Fruit fly (Drosophila melanogaster) whole organism, embryonic: ENCODE data around the gene CG43322.

ENCODE experiments used
- Ada2b ChIP-seq: fragments of 200-800 bp; sonication (Bioruptor generic); IDR thresholded peaks from 2 replicates; pipeline ENCODE4 v1.3.6; 2022; ENCODE audit warnings: missing biosample characterization, missing genetic modification characterization
- B-H1 ChIP-seq: fragments of 200-800 bp; sonication (Bioruptor generic); IDR thresholded peaks from 3 replicates; pipeline ENCODE4 v1.3.6; 2022; ENCODE audit warnings: missing biosample characterization, missing genetic modification characterization
- CG10267 ChIP-seq: fragments of 200-800 bp; sonication (Bioruptor generic); optimal IDR thresholded peaks from 2 replicates; lab custom pipeline; 2018; ENCODE audit warnings: missing biosample characterization, mild to moderate bottlenecking, missing genetic modification characterization, moderate library complexity
- CG11398 ChIP-seq: fragments of 200-800 bp; sonication (Bioruptor generic); optimal IDR thresholded peaks from 2 replicates; lab custom pipeline; 2016; ENCODE audit warnings: missing biosample characterization, missing genetic modification characterization
- CG13775 ChIP-seq: fragments of 200-800 bp; sonication (Bioruptor generic); optimal IDR thresholded peaks from 3 replicates; lab custom pipeline; 2017; ENCODE audit warnings: missing biosample characterization, mild to moderate bottlenecking, missing genetic modification characterization
- CG15514 ChIP-seq: fragments of 200-800 bp; sonication (Bioruptor generic); optimal IDR thresholded peaks from 3 replicates; lab custom pipeline; 2017; ENCODE audit warnings: missing biosample characterization, missing genetic modification characterization, mild to moderate bottlenecking, moderate library complexity, missing genetic modification reagents
- CG1602 ChIP-seq: fragments of 200-800 bp; sonication (Bioruptor generic); optimal IDR thresholded peaks from 3 replicates; lab custom pipeline; 2016; ENCODE audit warnings: missing biosample characterization, missing genetic modification characterization
- CG16815 ChIP-seq: fragments of 200-800 bp; sonication (Bioruptor generic); optimal IDR thresholded peaks from 3 replicates; lab custom pipeline; 2017; ENCODE audit warnings: missing biosample characterization, mild to moderate bottlenecking, missing genetic modification characterization
- CG17328 ChIP-seq: fragments of 200-800 bp; sonication (Bioruptor generic); IDR thresholded peaks from 2 replicates; pipeline ENCODE4 v1.3.6; 2022; ENCODE audit warnings: missing biosample characterization, missing genetic modification characterization
- CG18262 ChIP-seq: fragments of 200-800 bp; optimal IDR thresholded peaks from 3 replicates; lab custom pipeline; 2019; ENCODE audit warnings: missing biosample characterization, mild to moderate bottlenecking, missing genetic modification characterization, moderate library complexity
- CG18619 ChIP-seq: fragments of 200-800 bp; sonication (Bioruptor generic); optimal IDR thresholded peaks from 3 replicates; lab custom pipeline; 2017; ENCODE audit warnings: missing biosample characterization, mild to moderate bottlenecking, missing genetic modification characterization
- CG2129 ChIP-seq: fragments of 200-800 bp; sonication (Bioruptor generic); IDR thresholded peaks from 2 replicates; pipeline ENCODE4 v1.3.6; 2022; ENCODE audit warnings: missing biosample characterization, missing genetic modification characterization; ENCODE audit not compliant: partially characterized antibody
- CG2889 ChIP-seq: fragments of 200-800 bp; sonication (Bioruptor generic); IDR thresholded peaks from 3 replicates; pipeline ENCODE4 v1.3.6; 2022; ENCODE audit warnings: missing biosample characterization, missing genetic modification characterization
- CG30403 ChIP-seq: fragments of 200-800 bp; sonication (Bioruptor generic); optimal IDR thresholded peaks from 3 replicates; lab custom pipeline; 2016; ENCODE audit warnings: missing biosample characterization, missing genetic modification characterization
- CG30431 ChIP-seq: fragments of 200-800 bp; sonication (Bioruptor generic); optimal IDR thresholded peaks from 2 replicates; lab custom pipeline; 2017; ENCODE audit warnings: missing biosample characterization, missing genetic modification characterization
- CG31365 ChIP-seq: fragments of 200-800 bp; sonication (Bioruptor generic); optimal IDR thresholded peaks from 2 replicates; lab custom pipeline; 2018; ENCODE audit warnings: missing biosample characterization, mild to moderate bottlenecking, missing genetic modification characterization
- CG31441 ChIP-seq: fragments of 200-800 bp; sonication (Bioruptor generic); IDR thresholded peaks from 2 replicates; pipeline ENCODE4 v1.3.6; 2022; ENCODE audit warnings: missing biosample characterization, missing genetic modification characterization
- CG3847 ChIP-seq: fragments of 200-800 bp; sonication (Bioruptor generic); IDR thresholded peaks from 2 replicates; pipeline ENCODE4 v1.3.6; 2022; ENCODE audit warnings: missing biosample characterization, missing genetic modification characterization
- CG42726 ChIP-seq: fragments of 200-800 bp; sonication (Bioruptor generic); IDR thresholded peaks from 2 replicates; pipeline ENCODE4 v1.3.6; 2022; ENCODE audit warnings: missing biosample characterization, missing genetic modification characterization; ENCODE audit not compliant: partially characterized antibody
- CG6272 ChIP-seq: fragments of 200-800 bp; sonication (Bioruptor generic); IDR thresholded peaks from 2 replicates; pipeline ENCODE4 v1.3.6; 2022; ENCODE audit warnings: missing biosample characterization, missing genetic modification characterization
- CG7786 ChIP-seq: fragments of 200-800 bp; sonication (Bioruptor generic); optimal IDR thresholded peaks from 2 replicates; lab custom pipeline; 2016; ENCODE audit warnings: missing biosample characterization, missing genetic modification characterization
- CG8924 ChIP-seq: fragments of 200-800 bp; optimal IDR thresholded peaks from 3 replicates; lab custom pipeline; 2019; ENCODE audit warnings: missing biosample characterization, mild to moderate bottlenecking, missing genetic modification characterization, moderate library complexity
- CG9215 ChIP-seq: fragments of 200-800 bp; sonication (Bioruptor generic); IDR thresholded peaks from 2 replicates; pipeline ENCODE4 v1.3.6; 2022; ENCODE audit warnings: missing biosample characterization, missing genetic modification characterization
- CHES-1-like ChIP-seq: fragments of 200-800 bp; sonication (Bioruptor generic); optimal IDR thresholded peaks from 2 replicates; lab custom pipeline; 2016; ENCODE audit warnings: missing biosample characterization, missing genetic modification characterization
- Camta ChIP-seq: fragments of 200-800 bp; sonication (Bioruptor generic); optimal IDR thresholded peaks from 2 replicates; lab custom pipeline; 2016; ENCODE audit warnings: missing biosample characterization, missing genetic modification characterization
- CrebB ChIP-seq: fragments of 200-800 bp; sonication (Bioruptor generic); optimal IDR thresholded peaks from 3 replicates; lab custom pipeline; 2018; ENCODE audit warnings: missing biosample characterization, mild to moderate bottlenecking, missing genetic modification characterization
- D ChIP-seq, 2 experiments: fragments of 200-800 bp in 1 of 2; fragments of >200 bp in 1 of 2; sonication (Bioruptor generic) in 1 of 2; optimal IDR thresholded peaks; 2 replicates in 1 of 2; 3 replicates in 1 of 2; lab custom pipeline; 2017; ENCODE audit warnings: mild to moderate bottlenecking in 1 of 2, missing biosample characterization in 1 of 2, missing genetic modification characterization in 1 of 2, missing genetic modification reagents in 1 of 2
- Hand ChIP-seq: fragments of 200-800 bp; sonication (Bioruptor generic); optimal IDR thresholded peaks from 2 replicates; lab custom pipeline; 2017; ENCODE audit warnings: mild to moderate bottlenecking, missing biosample characterization, missing genetic modification reagents, missing genetic modification characterization
- NfI ChIP-seq: fragments of 200-800 bp; sonication (Bioruptor generic); optimal IDR thresholded peaks from 3 replicates; lab custom pipeline; 2018; ENCODE audit warnings: missing biosample characterization, mild to moderate bottlenecking, missing genetic modification characterization, moderate library complexity
- Rx ChIP-seq: fragments of 200-800 bp; sonication (Bioruptor generic); IDR thresholded peaks from 2 replicates; pipeline ENCODE4 v1.3.6; 2022; ENCODE audit warnings: missing biosample characterization, missing genetic modification characterization
- Sin3A ChIP-seq: fragments of >200 bp; optimal IDR thresholded peaks from 2 replicates; lab custom pipeline; 2018
- Tbp ChIP-seq: fragments of >200 bp; optimal IDR thresholded peaks from 2 replicates; lab custom pipeline; 2018; ENCODE audit warnings: missing biosample characterization, missing genetic modification characterization
- YL-1 ChIP-seq: fragments of 200-800 bp; sonication (Bioruptor generic); optimal IDR thresholded peaks from 3 replicates; lab custom pipeline; 2017; ENCODE audit warnings: missing biosample characterization, mild to moderate bottlenecking, missing genetic modification characterization
- ab ChIP-seq: fragments of 200-800 bp; sonication (Bioruptor generic); optimal IDR thresholded peaks from 2 replicates; lab custom pipeline; 2016; ENCODE audit warnings: missing biosample characterization, missing genetic modification characterization
- abd-A ChIP-seq: fragments of 200-800 bp; sonication (Bioruptor generic); optimal IDR thresholded peaks from 3 replicates; lab custom pipeline; 2019; ENCODE audit warnings: missing biosample characterization, mild to moderate bottlenecking, missing genetic modification characterization, moderate library complexity
- bbx ChIP-seq: fragments of 200-800 bp; sonication (Bioruptor generic); IDR thresholded peaks from 2 replicates; pipeline ENCODE4 v1.3.6; 2022; ENCODE audit warnings: missing biosample characterization, missing genetic modification characterization; ENCODE audit not compliant: partially characterized antibody
- chinmo ChIP-seq: fragments of 200-800 bp; sonication (Bioruptor generic); IDR thresholded peaks from 4 replicates; pipeline ENCODE4 v1.3.6; 2022; ENCODE audit warnings: missing biosample characterization, missing genetic modification characterization; ENCODE audit not compliant: partially characterized antibody
- dati ChIP-seq: fragments of 200-800 bp; sonication (Bioruptor generic); IDR thresholded peaks from 2 replicates; pipeline ENCODE4 v1.3.6; 2022; ENCODE audit warnings: missing biosample characterization, missing genetic modification characterization
- fd64A ChIP-seq: fragments of 200-800 bp; sonication (Bioruptor generic); optimal IDR thresholded peaks from 3 replicates; lab custom pipeline; 2018; ENCODE audit warnings: missing biosample characterization, mild to moderate bottlenecking, missing genetic modification characterization
- gsb ChIP-seq: fragments of 200-800 bp; sonication (Bioruptor generic); IDR thresholded peaks from 2 replicates; pipeline ENCODE4 v1.3.6; 2022; ENCODE audit warnings: missing biosample characterization, missing genetic modification characterization
- kni ChIP-seq: fragments of 200-800 bp; sonication (Bioruptor generic); optimal IDR thresholded peaks from 3 replicates; lab custom pipeline; 2017; ENCODE audit warnings: mild to moderate bottlenecking, missing biosample characterization, missing genetic modification reagents, missing genetic modification characterization
- lab ChIP-seq: fragments of 200-800 bp; sonication (Bioruptor generic); optimal IDR thresholded peaks from 3 replicates; lab custom pipeline; 2017; ENCODE audit warnings: missing biosample characterization, missing genetic modification characterization, mild to moderate bottlenecking, moderate library complexity, missing genetic modification reagents
- psq ChIP-seq: fragments of 200-800 bp; sonication (Bioruptor generic); optimal IDR thresholded peaks from 2 replicates; lab custom pipeline; 2017; ENCODE audit warnings: missing biosample characterization, missing genetic modification characterization
- sd ChIP-seq: fragments of 200-800 bp; sonication (Bioruptor generic); optimal IDR thresholded peaks from 3 replicates; lab custom pipeline; 2018; ENCODE audit warnings: missing biosample characterization, mild to moderate bottlenecking, missing genetic modification characterization, moderate library complexity
- sisA ChIP-seq: fragments of 200-800 bp; sonication (Bioruptor generic); IDR thresholded peaks from 2 replicates; pipeline ENCODE4 v1.3.6; 2022; ENCODE audit warnings: missing biosample characterization, missing genetic modification characterization
- twi ChIP-seq: fragments of 200-800 bp; optimal IDR thresholded peaks from 2 replicates; lab custom pipeline; 2019; ENCODE audit warnings: missing biosample characterization, mild to moderate bottlenecking, missing genetic modification characterization, moderate library complexity
- vnd ChIP-seq: fragments of 200-800 bp; sonication (Bioruptor generic); IDR thresholded peaks from 3 replicates; pipeline ENCODE4 v1.3.6; 2022; ENCODE audit warnings: missing biosample characterization, missing genetic modification characterization; ENCODE audit not compliant: partially characterized antibody
- zfh1 ChIP-seq: fragments of 200-800 bp; sonication (Bioruptor generic); IDR thresholded peaks from 3 replicates; pipeline ENCODE4 v1.3.6; 2022; ENCODE audit warnings: missing biosample characterization, missing genetic modification characterization

Gene CG43322

DNA sequence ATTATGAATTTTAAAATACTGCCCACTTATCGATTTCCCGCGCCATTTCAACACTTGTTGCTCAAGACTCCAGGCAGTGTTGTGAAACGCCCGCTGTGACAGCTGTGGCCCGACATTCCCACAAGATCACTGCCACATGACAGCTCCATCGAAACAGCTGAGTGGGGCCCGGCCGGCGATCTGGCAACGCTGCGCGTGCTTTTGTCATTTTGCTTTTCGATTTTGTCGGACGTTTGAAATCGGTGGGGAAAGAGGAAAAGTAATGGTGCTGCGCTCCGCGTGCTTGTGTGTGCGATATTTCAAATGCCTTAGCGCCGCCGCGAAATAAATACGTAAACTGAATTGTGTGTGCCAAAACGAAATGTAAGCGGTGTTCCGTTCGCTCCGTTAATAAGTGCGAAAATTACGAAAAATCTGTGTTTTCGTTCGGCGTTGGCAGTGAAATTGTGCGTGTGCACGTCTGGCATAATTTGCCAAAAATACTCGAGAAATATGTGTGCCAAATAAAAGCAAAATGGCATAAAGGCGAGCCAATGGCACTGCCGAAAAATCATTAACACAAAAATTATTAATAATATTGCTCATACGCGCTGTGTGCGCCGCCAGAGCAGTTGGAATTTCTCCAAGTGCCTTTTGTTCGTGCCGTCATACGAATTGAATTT, 29.1 kb downstream of the CG43322 start (continued):
- TF ChIP-seq Hand (GFP tag; lab: Kevin White, UChicago) (peak; percentile 55), dati (GFP tag; lab: Robert Waterston, UW) (no peak), YL-1 (GFP tag; lab: Kevin White, UChicago) (peak; percentile 61), vnd (GFP tag; lab: Robert Waterston, UW) (peak; percentile 42; the same call in 1 of the 3 replicates), Ada2b (GFP tag; lab: Robert Waterston, UW) (peak; percentile 52), abd-A (peak; percentile 65), CG3847 (GFP tag; lab: Robert Waterston, UW) (peak; percentile 88), CG9215 (no peak), CG18262 (peak; percentile 38), CG15514 (GFP tag; lab: Kevin White, UChicago) (peak; percentile 86), chinmo (GFP tag; lab: Robert Waterston, UW) (peak; percentile 92; the same call in 2 of the 4 replicates), psq (GFP tag; lab: Kevin White, UChicago) (no peak), gsb (GFP tag; lab: Robert Waterston, UW) (peak; percentile 26; the same call in 1 of the 2 replicates), CG2889 (GFP tag; lab: Robert Waterston, UW) (peak; percentile 62; the same call in 1 of the 3 replicates), CG31365 (tag; lab: Kevin White, UChicago) (no peak), ab (GFP tag; lab: Kevin White, UChicago) (no peak), CG2129 (GFP tag; lab: Robert Waterston, UW) (no peak), CG16815 (GFP tag; lab: Kevin White, UChicago) (no peak), sisA (GFP tag; lab: Robert Waterston, UW) (peak; percentile 57), Rx (peak; percentile 26; the same call in 1 of the 2 replicates), zfh1 (GFP tag; lab: Robert Waterston, UW) (peak; percentile 32; the same call in 1 of the 3 replicates), Tbp (GFP tag; lab: Kevin White, UChicago) (no peak), CG18619 (GFP tag; lab: Kevin White, UChicago) (peak; percentile 20), bbx (GFP tag; lab: Robert Waterston, UW) (peak; percentile 77), Sin3A (lab: Kevin White, UChicago) (peak; percentile 44), CG42726 (GFP tag; lab: Robert Waterston, UW) (peak; percentile 71), CG8924 (tag; lab: Kevin White, UChicago) (peak; percentile 44), kni (GFP tag; lab: Kevin White, UChicago) (no peak), CrebB (peak; percentile 70), CG10267 (tag; lab: Kevin White, UChicago) (peak; percentile 97), sd (tag; lab: Kevin White, UChicago) (no peak), CG30403 (GFP tag; lab: Kevin White, UChicago) (peak; percentile 44), CG31441 (GFP tag; lab: Robert Waterston, UW) (0 out of 2 replicates have a peak, but pooled peaks have one; percentile 17), CG7786 (GFP tag; lab: Kevin White, UChicago) (peak; percentile 2), D (optimal IDR thresholded peaks at IDR 0.05; lab: Kevin White, UChicago) (no peak), D (GFP tag; optimal IDR thresholded peaks at IDR 0.05; lab: Kevin White, UChicago) (no peak), twi (peak; percentile 39), CG30431 (no peak), CG6272 (GFP tag; lab: Robert Waterston, UW) (peak; percentile 15; the same call in 1 of the 2 replicates), CHES-1-like (GFP tag; lab: Kevin White, UChicago) (peak; percentile 73), fd64A (GFP tag; lab: Kevin White, UChicago) (no peak), CG13775 (GFP tag; lab: Kevin White, UChicago) (peak; percentile 49), NfI (peak; percentile 27), B-H1 (GFP tag; lab: Robert Waterston, UW) (peak; percentile 34; the same call in 2 of the 3 replicates), Camta (GFP tag; lab: Kevin White, UChicago) (no peak), lab (GFP tag; lab: Kevin White, UChicago) (peak; percentile 83), CG1602 (GFP tag; lab: Kevin White, UChicago) (no peak), CG17328 (GFP tag; lab: Robert Waterston, UW) (peak; percentile 64), CG11398 (GFP tag; lab: Kevin White, UChicago) (peak; percentile 23)
